Worm (Caenorhabditis elegans): ENCODE measurements around the gene F22F4.9.

Gene F22F4.9

ce11 chrX:5948769-5949168, 50.5 kb downstream of the F22F4.9 start, which contains the start of gene mig-23:
TSS of gene mig-23 (minus strand) at chrX:5948869.
- no peak for TF ChIP-seq F13C5.2 (tag; optimal IDR thresholded peaks at IDR 0.05)
- no peak for TF ChIP-seq hmbx-1 (tag; optimal IDR thresholded peaks at IDR 0.05)
- no peak for TF ChIP-seq ceh-13 (GFP tag; optimal IDR thresholded peaks at IDR 0.05)
- TF ChIP-seq aly-1 (tag; optimal IDR thresholded peaks at IDR 0.05) = no peak
- TF ChIP-seq flt-1 (GFP tag; IDR thresholded peaks at IDR 0.05) = no peak
- no peak for TF ChIP-seq hnd-1 (tag; optimal IDR thresholded peaks at IDR 0.05)
- TF ChIP-seq pes-1 (GFP tag; IDR thresholded peaks at IDR 0.05) = no peak
- no peak for TF ChIP-seq ceh-36 (tag; optimal IDR thresholded peaks at IDR 0.05)
- TF ChIP-seq tbx-37 (GFP tag; conservative IDR thresholded peaks at IDR 0.05) = no peak
- TF ChIP-seq tbx-11 (GFP tag; IDR thresholded peaks at IDR 0.05) = no peak
- no peak for TF ChIP-seq sea-1 (GFP tag; conservative IDR thresholded peaks at IDR 0.05)
- TF ChIP-seq ama-1 (optimal IDR thresholded peaks at IDR 0.05) = no peak
- no peak for TF ChIP-seq ets-7 (tag; optimal IDR thresholded peaks at IDR 0.05)
- TF ChIP-seq scrt-1 (GFP tag; IDR thresholded peaks at IDR 0.05) = no peak
- no peak for TF ChIP-seq tra-4 (tag; optimal IDR thresholded peaks at IDR 0.05)
- no peak for TF ChIP-seq B0310.2 (tag; optimal IDR thresholded peaks at IDR 0.05)
- TF ChIP-seq hmg-4 (GFP tag; optimal IDR thresholded peaks at IDR 0.05) = no peak
